Worm (Caenorhabditis elegans) whole organism, L3 larva: ENCODE data around the gene egrh-1.

ENCODE experiments used
- ZK546.5 ChIP-seq: sonication (generic microtip); optimal IDR thresholded peaks from 2 replicates; lab custom pipeline; 2017; ENCODE audit warnings: missing biosample characterization, missing genetic modification characterization
- egl-27 ChIP-seq: sonication (generic microtip); optimal IDR thresholded peaks from 4 replicates; lab custom pipeline; 2017; ENCODE audit warnings: missing biosample characterization, missing genetic modification reagents, missing genetic modification characterization
- elt-2 ChIP-seq: sonication (generic microtip); optimal IDR thresholded peaks from 2 replicates; lab custom pipeline; 2016; ENCODE audit warnings: missing genetic modification reagents, mild to moderate bottlenecking, missing genetic modification characterization, missing compliant biosample characterization
- elt-3 ChIP-seq, 3 experiments: fragments of 150-350 bp in 1 of 3; sonication (generic microtip) in 2 of 3; optimal IDR thresholded peaks; 2 replicates in 2 of 3; 4 replicates in 1 of 3; lab custom pipeline; 2014 to 2017; ENCODE audit warnings: missing biosample characterization in 3 of 3, missing genetic modification characterization in 3 of 3
- fkh-10 ChIP-seq: sonication (generic microtip); optimal IDR thresholded peaks from 2 replicates; lab custom pipeline; 2017; ENCODE audit warnings: missing biosample characterization, missing genetic modification reagents, missing genetic modification characterization
- lin-39 ChIP-seq: fragments of 150-350 bp; optimal IDR thresholded peaks from 2 replicates; lab custom pipeline; 2018; ENCODE audit warnings: missing biosample characterization, missing genetic modification reagents, missing genetic modification characterization
- nhr-28 ChIP-seq: fragments of 150-350 bp; optimal IDR thresholded peaks from 2 replicates; lab custom pipeline; 2014; ENCODE audit warnings: missing biosample characterization, missing genetic modification characterization
- nhr-76 ChIP-seq: fragments of 150-350 bp; sonication (generic microtip); optimal IDR thresholded peaks from 5 replicates; lab custom pipeline; 2014; ENCODE audit warnings: missing biosample characterization, missing genetic modification characterization
- pqm-1 ChIP-seq: fragments of 150-350 bp; optimal IDR thresholded peaks from 2 replicates; lab custom pipeline; 2017; ENCODE audit warnings: missing biosample characterization, missing genetic modification characterization, inconsistent platforms
- unc-62 ChIP-seq: fragments of 150-350 bp; sonication (generic microtip); optimal IDR thresholded peaks from 4 replicates; lab custom pipeline; 2014; ENCODE audit warnings: missing biosample characterization, missing genetic modification reagents, missing genetic modification characterization

DNA sequence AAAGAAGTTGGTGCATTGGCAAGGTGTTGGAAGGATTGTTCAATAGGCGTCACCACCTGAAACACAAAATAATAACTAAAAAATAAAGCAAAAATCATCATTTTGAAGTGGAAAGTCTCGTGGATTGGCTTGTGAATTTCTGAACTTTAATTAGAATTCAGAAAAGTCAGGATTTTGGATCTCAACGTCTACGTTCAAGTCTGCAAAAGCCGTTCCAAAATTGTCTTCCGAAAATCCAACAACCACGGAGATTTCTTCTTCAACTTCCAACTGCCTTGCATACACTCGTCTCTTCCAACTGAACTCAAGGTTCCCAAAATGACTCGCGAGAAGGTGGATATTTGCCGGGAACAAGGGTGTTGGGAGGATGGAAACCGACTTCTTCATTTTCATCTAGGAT is 20.0 kb downstream of the egrh-1 start, which contains the start of gene C27C12.3:
- TF ChIP-seq elt-2 = no peak
- TF ChIP-seq elt-3 (tag; optimal IDR thresholded peaks at IDR 0.05; lab: Kevin White, UChicago) = no peak
- no peak for TF ChIP-seq nhr-76 (tag; lab: Kevin White, UChicago)
- no peak for TF ChIP-seq fkh-10
- no peak for TF ChIP-seq egl-27
- no peak for TF ChIP-seq unc-62 (GFP tag; lab: Kevin White, UChicago)
- no peak for TF ChIP-seq lin-39 (tag; lab: Kevin White, UChicago)
- no peak for TF ChIP-seq ZK546.5 (tag; lab: Kevin White, UChicago)
- TF ChIP-seq pqm-1 (tag; lab: Kevin White, UChicago) = no peak
- no peak for TF ChIP-seq nhr-28 (tag; lab: Kevin White, UChicago)
